Fruit fly (Drosophila melanogaster) whole organism, wandering third instar larva: ENCODE results near the gene CG43169.
A peak's percentile ranks its signal among the peaks of the same experiment; 100 is the strongest.

Source experiments
- CG32264 ChIP-seq: fragments of 200-800 bp; sonication (Bioruptor generic); optimal IDR thresholded peaks from 2 replicates; lab custom pipeline; 2016; ENCODE audit warnings: missing biosample characterization, missing genetic modification characterization
- CG9705 ChIP-seq: fragments of 200-800 bp; sonication (Bioruptor generic); optimal IDR thresholded peaks from 2 replicates; lab custom pipeline; 2018; ENCODE audit warnings: missing biosample characterization, mild to moderate bottlenecking, missing genetic modification characterization
- CrebA ChIP-seq: fragments of 200-800 bp; sonication (Bioruptor generic); optimal IDR thresholded peaks from 2 replicates; lab custom pipeline; 2016; ENCODE audit warnings: missing biosample characterization, mild to moderate bottlenecking, missing genetic modification characterization, borderline replicate concordance
- Dfd ChIP-seq: fragments of >200 bp; optimal IDR thresholded peaks from 2 replicates; lab custom pipeline; 2017; ENCODE audit warnings: missing biosample characterization, missing genetic modification characterization
- Dif ChIP-seq: fragments of 200-275, 200-300 bp; sonication (Bioruptor generic); optimal IDR thresholded peaks from 2 replicates; lab custom pipeline; 2018; ENCODE audit warnings: missing biosample characterization, missing genetic modification characterization; ENCODE audit not compliant: partially characterized antibody
- GATAd ChIP-seq: sonication (Bioruptor generic); optimal IDR thresholded peaks from 2 replicates; lab custom pipeline; 2016; ENCODE audit warnings: missing biosample characterization, missing genetic modification characterization
- HLH106 ChIP-seq: fragments of 200-800 bp; optimal IDR thresholded peaks from 3 replicates; lab custom pipeline; 2019; ENCODE audit warnings: missing biosample characterization, mild to moderate bottlenecking, missing genetic modification characterization, moderate library complexity
- Hnf4 ChIP-seq: fragments of 200-800 bp; sonication (Bioruptor generic); optimal IDR thresholded peaks from 2 replicates; lab custom pipeline; 2016; ENCODE audit warnings: missing biosample characterization, mild to moderate bottlenecking, missing genetic modification characterization
- Hr78 ChIP-seq: fragments of >200 bp; optimal IDR thresholded peaks from 2 replicates; lab custom pipeline; 2017; ENCODE audit warnings: missing biosample characterization, missing genetic modification characterization
- Hr83 ChIP-seq: fragments of 200-300 bp; sonication (Bioruptor generic); optimal IDR thresholded peaks from 2 replicates; lab custom pipeline; 2016; ENCODE audit warnings: missing biosample characterization, mild to moderate bottlenecking, missing genetic modification characterization, moderate library complexity; ENCODE audit not compliant: poor library complexity, severe bottlenecking
- Jra ChIP-seq: sonication (Bioruptor generic); optimal IDR thresholded peaks from 2 replicates; lab custom pipeline; 2016; ENCODE audit warnings: missing biosample characterization, missing genetic modification characterization
- Myc ChIP-seq: fragments of >200 bp; optimal IDR thresholded peaks from 2 replicates; lab custom pipeline; 2017
- OdsH ChIP-seq: fragments of 200-800 bp; sonication (Bioruptor generic); optimal IDR thresholded peaks from 2 replicates; lab custom pipeline; 2016; ENCODE audit warnings: missing biosample characterization, mild to moderate bottlenecking, missing genetic modification characterization
- Rel ChIP-seq, 2 experiments: fragments of 200-800 bp; sonication (Bioruptor generic) in 1 of 2; optimal IDR thresholded peaks; 2 replicates in 1 of 2; 3 replicates in 1 of 2; lab custom pipeline; 2016 to 2019; ENCODE audit warnings: mild to moderate bottlenecking in 2 of 2, missing biosample characterization in 2 of 2, missing genetic modification characterization in 2 of 2, moderate library complexity in 1 of 2
- Sp1 ChIP-seq: fragments of 200-800 bp; sonication (Bioruptor generic); optimal IDR thresholded peaks from 3 replicates; lab custom pipeline; 2019; ENCODE audit warnings: missing biosample characterization, mild to moderate bottlenecking, missing genetic modification characterization, moderate library complexity
- Vsx2 ChIP-seq: fragments of 200-300, 225-300 bp; sonication (Bioruptor generic); optimal IDR thresholded peaks from 2 replicates; lab custom pipeline; 2018; ENCODE audit warnings: missing biosample characterization, missing genetic modification characterization; ENCODE audit not compliant: partially characterized antibody
- br ChIP-seq: fragments of 200-800 bp; sonication (Bioruptor generic); optimal IDR thresholded peaks from 2 replicates; lab custom pipeline; 2016; ENCODE audit warnings: missing biosample characterization, missing genetic modification characterization
- brk ChIP-seq: fragments of 200-800 bp; sonication (Bioruptor generic); optimal IDR thresholded peaks from 2 replicates; lab custom pipeline; 2016; ENCODE audit warnings: missing biosample characterization, mild to moderate bottlenecking, missing genetic modification characterization
- dl ChIP-seq, 2 experiments: fragments of 175-275, 200-275 bp in 1 of 2; fragments of 200-275 bp in 1 of 2; sonication (Bioruptor generic); optimal IDR thresholded peaks; lab custom pipeline; 2018; ENCODE audit warnings: mild to moderate bottlenecking in 2 of 2, missing biosample characterization in 2 of 2, missing genetic modification characterization in 2 of 2, moderate library complexity in 2 of 2; ENCODE audit not compliant: partially characterized antibody in 2 of 2, insufficient read depth in 1 of 2
- dmrt93B ChIP-seq: fragments of 200-800 bp; sonication (Bioruptor generic); optimal IDR thresholded peaks from 2 replicates; lab custom pipeline; 2018; ENCODE audit warnings: missing biosample characterization, mild to moderate bottlenecking, missing genetic modification characterization
- dsf ChIP-seq: sonication (Bioruptor generic); optimal IDR thresholded peaks from 2 replicates; lab custom pipeline; 2016; ENCODE audit warnings: missing biosample characterization, missing genetic modification characterization, borderline replicate concordance
- ey ChIP-seq: fragments of 200-800 bp; sonication (Bioruptor generic); optimal IDR thresholded peaks from 2 replicates; lab custom pipeline; 2016; ENCODE audit warnings: missing biosample characterization, missing genetic modification characterization
- foxo ChIP-seq, 2 experiments: fragments of 200-800 bp; sonication (Bioruptor generic); optimal IDR thresholded peaks; 2 replicates in 1 of 2; 3 replicates in 1 of 2; lab custom pipeline; 2016 to 2017; ENCODE audit warnings: missing biosample characterization in 2 of 2, missing genetic modification characterization in 2 of 2
- fru ChIP-seq: fragments of 200-800 bp; sonication (Bioruptor generic); optimal IDR thresholded peaks from 3 replicates; lab custom pipeline; 2016; ENCODE audit warnings: missing biosample characterization, mild to moderate bottlenecking, missing genetic modification characterization
- h ChIP-seq: fragments of 200-800 bp; sonication (Bioruptor generic); optimal IDR thresholded peaks from 3 replicates; lab custom pipeline; 2016; ENCODE audit warnings: missing biosample characterization, mild to moderate bottlenecking, missing genetic modification characterization
- jim ChIP-seq: fragments of 175-275, 200-325 bp; sonication (Bioruptor generic); optimal IDR thresholded peaks from 2 replicates; lab custom pipeline; 2016; ENCODE audit warnings: missing biosample characterization, mild to moderate bottlenecking, missing genetic modification characterization
- psq ChIP-seq: fragments of 200-800 bp; sonication (Bioruptor generic); optimal IDR thresholded peaks from 3 replicates; lab custom pipeline; 2017; ENCODE audit warnings: missing biosample characterization, mild to moderate bottlenecking, missing genetic modification characterization, moderate library complexity
- rgr ChIP-seq: fragments of 200-800 bp; sonication (Bioruptor generic); optimal IDR thresholded peaks from 3 replicates; lab custom pipeline; 2016; ENCODE audit warnings: missing biosample characterization, mild to moderate bottlenecking, missing genetic modification characterization
- sv ChIP-seq: fragments of 200-800 bp; sonication (Bioruptor generic); optimal IDR thresholded peaks from 3 replicates; lab custom pipeline; 2016; ENCODE audit warnings: missing biosample characterization, missing genetic modification characterization
- tai ChIP-seq: sonication (Bioruptor generic); optimal IDR thresholded peaks from 2 replicates; lab custom pipeline; 2016; ENCODE audit warnings: missing biosample characterization, missing genetic modification characterization
- woc ChIP-seq: sonication (Bioruptor generic); optimal IDR thresholded peaks from 2 replicates; lab custom pipeline; 2016; ENCODE audit warnings: missing biosample characterization, mild to moderate bottlenecking, missing genetic modification characterization

The CG43169 gene

DNA sequence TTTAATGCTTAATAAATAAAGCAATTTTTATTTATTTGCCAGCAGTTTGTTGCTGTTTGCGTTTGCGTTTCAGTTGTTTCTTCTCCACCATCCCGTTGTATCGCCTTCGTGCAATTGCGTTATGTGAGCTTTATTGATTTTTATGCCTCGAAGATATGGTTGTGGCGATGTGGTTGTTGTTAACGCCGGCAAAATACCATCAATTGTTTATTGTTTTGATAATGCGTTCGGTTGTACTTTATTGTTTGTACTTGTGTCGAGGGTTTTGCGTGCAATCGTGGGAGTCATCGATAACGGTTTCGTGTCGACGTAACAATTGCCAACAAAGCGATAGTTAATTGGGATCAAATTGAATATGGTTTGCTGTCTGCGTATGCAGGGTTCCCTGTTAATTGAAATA, 46.1 kb downstream of the CG43169 start:
- TF ChIP-seq CrebA = peak; percentile 5
- no peak for TF ChIP-seq Rel (GFP tag; optimal IDR thresholded peaks at IDR 0.05; lab: Kevin White, UChicago)
- TF ChIP-seq Rel (tag; optimal IDR thresholded peaks at IDR 0.05; lab: Kevin White, UChicago) = peak; percentile 74
- TF ChIP-seq sv (GFP tag; lab: Kevin White, UChicago) = no peak
- no peak for TF ChIP-seq Hr78 (GFP tag; lab: Kevin White, UChicago)
- TF ChIP-seq, all 38 proteins: peak for 2

DNA sequence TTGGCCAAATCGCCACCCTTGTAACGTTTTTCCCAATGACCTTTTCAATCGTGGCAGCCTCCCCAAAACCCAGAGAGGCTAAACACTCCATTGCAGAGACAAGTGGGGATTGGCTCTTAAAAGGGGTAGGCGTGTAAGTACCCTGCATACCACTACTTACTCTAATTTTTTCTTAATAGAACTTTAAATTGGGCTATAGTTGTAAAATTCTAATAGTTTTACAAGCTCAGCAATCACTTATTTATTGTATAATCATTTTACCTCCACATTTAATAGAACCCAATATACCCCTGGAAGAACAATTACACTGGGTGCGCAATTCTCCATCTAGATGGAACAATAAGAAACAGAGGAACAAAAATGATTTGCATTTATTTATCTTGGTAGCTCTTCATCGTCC, 46.7 kb downstream of the CG43169 start:
- no peak for TF ChIP-seq Hr78 (GFP tag; lab: Kevin White, UChicago)
- peak; percentile 67 for TF ChIP-seq ey (GFP tag; lab: Kevin White, UChicago)
- TF ChIP-seq Hnf4 (GFP tag; lab: Kevin White, UChicago) = peak; percentile 23
- peak; percentile 67 for TF ChIP-seq OdsH (GFP tag; lab: Kevin White, UChicago)
- TF ChIP-seq h (GFP tag; lab: Kevin White, UChicago) = peak; percentile 76
- TF ChIP-seq sv (GFP tag; lab: Kevin White, UChicago) = peak; percentile 38
- TF ChIP-seq foxo (GFP tag; optimal IDR thresholded peaks at IDR 0.05; lab: Kevin White, UChicago) = peak in 1 of 2 experiments; percentile 74
- TF ChIP-seq HLH106 (tag; lab: Kevin White, UChicago) = peak; percentile 60
- TF ChIP-seq fru = peak; percentile 66
- no peak for TF ChIP-seq GATAd (GFP tag; lab: Kevin White, UChicago)
- TF ChIP-seq rgr (GFP tag; lab: Kevin White, UChicago) = peak; percentile 70
- TF ChIP-seq Sp1 = peak; percentile 26
- peak; percentile 41 for TF ChIP-seq psq (GFP tag; lab: Kevin White, UChicago)
- peak; percentile 42 for TF ChIP-seq woc (GFP tag; lab: Kevin White, UChicago)
- peak; percentile 27 for TF ChIP-seq br (GFP tag; lab: Kevin White, UChicago)
- TF ChIP-seq brk (GFP tag; lab: Kevin White, UChicago) = no peak
- no peak for TF ChIP-seq tai (GFP tag; lab: Kevin White, UChicago)

DNA sequence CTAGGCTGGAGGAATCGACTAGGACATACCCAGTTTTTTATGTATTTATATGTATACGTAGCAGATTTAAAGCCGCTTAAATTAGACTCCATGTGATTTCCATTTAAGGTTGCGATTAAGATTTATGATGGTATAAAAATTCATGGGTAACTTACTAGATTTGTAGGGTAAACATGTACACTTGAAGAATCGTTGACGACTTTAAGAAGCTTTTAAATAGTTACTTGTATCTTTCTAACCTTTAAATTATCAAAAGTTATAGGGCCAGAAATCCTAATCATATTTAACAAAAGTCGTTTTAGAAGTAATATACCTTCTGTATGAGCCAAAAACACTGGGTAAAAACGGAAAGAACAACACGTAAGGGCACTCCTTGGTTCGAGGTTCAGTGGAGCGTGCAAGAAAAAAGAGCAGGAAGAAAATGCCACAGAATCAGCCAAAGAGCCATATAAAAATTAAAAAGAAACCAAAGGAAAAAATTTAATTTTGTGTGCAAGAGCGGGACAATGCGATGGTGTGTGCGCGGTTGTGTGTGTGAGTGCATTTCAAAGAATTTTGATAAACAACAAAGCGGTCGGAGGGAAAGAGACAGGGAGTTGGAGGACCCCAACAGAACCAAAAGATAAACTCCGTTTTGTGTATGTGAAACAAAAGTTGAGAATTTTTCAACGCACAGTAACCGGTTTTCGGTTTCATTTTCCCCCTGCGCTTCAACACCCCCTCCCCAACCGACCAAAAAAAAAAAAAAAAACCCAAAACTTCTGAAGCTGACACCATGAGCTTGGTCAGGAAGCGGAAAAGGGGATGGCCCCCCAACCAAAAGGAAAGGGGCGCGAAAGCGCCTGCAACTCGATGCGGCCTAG, 48.6 kb downstream of the CG43169 start:
- TF ChIP-seq br (GFP tag; lab: Kevin White, UChicago) (peak; percentile 58), h (GFP tag; lab: Kevin White, UChicago) (peak; percentile 71), CG32264 (GFP tag; lab: Kevin White, UChicago) (no peak), foxo (GFP tag; optimal IDR thresholded peaks at IDR 0.05; lab: Kevin White, UChicago) (peak in 1 of 2 experiments; percentile 66), psq (GFP tag; lab: Kevin White, UChicago) (peak; percentile 52), rgr (GFP tag; lab: Kevin White, UChicago) (peak; percentile 37), dsf (GFP tag; lab: Kevin White, UChicago) (no peak), jim (GFP tag; lab: Kevin White, UChicago) (no peak), OdsH (GFP tag; lab: Kevin White, UChicago) (peak; percentile 41), CG9705 (GFP tag; lab: Kevin White, UChicago) (no peak), Hnf4 (GFP tag; lab: Kevin White, UChicago) (peak; percentile 42), dl (GFP tag; optimal IDR thresholded peaks at IDR 0.05; lab: Kevin White, UChicago; ENCODE audit: insufficient read depth in 1 of 2, partially characterized antibody in 2 of 2) (no peak), woc (GFP tag; lab: Kevin White, UChicago) (peak; percentile 88), Myc (no peak), brk (GFP tag; lab: Kevin White, UChicago) (peak; percentile 34), HLH106 (tag; lab: Kevin White, UChicago) (peak; percentile 61), Rel (GFP tag; optimal IDR thresholded peaks at IDR 0.05; lab: Kevin White, UChicago) (peak; percentile 52), Rel (tag; optimal IDR thresholded peaks at IDR 0.05; lab: Kevin White, UChicago) (peak; percentile 54), dmrt93B (GFP tag; lab: Kevin White, UChicago) (peak; percentile 43), Sp1 (peak; percentile 69), Dfd (GFP tag; lab: Kevin White, UChicago) (no peak), Vsx2 (GFP tag; lab: Kevin White, UChicago) (no peak), Jra (GFP tag; lab: Kevin White, UChicago) (peak; percentile 39), ey (GFP tag; lab: Kevin White, UChicago) (peak; percentile 50), fru (peak; percentile 67)

DNA sequence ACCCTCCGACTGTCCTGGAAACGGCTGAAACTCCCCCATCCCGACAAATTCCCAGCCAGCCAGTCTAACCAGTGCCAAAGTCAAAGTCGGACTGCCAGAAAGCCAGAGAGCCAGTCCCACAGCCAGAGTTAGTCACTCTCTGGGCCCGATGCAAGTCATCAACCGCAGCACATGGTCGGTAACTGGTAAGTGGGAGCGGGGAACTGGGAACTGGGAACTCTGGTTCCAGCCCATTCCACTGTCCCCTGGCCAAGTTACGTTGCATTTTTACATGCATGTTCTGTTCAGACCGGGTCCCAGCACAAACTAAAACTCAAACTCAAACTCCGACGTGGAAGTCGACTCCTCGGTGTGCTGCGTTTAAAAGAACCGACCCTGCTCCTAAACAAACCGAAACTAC, 49.3 kb downstream of the CG43169 start:
- TF ChIP-seq Dif (GFP tag; lab: Kevin White, UChicago) (peak; percentile 40), fru (no peak), Rel (GFP tag; optimal IDR thresholded peaks at IDR 0.05; lab: Kevin White, UChicago) (no peak), Rel (tag; optimal IDR thresholded peaks at IDR 0.05; lab: Kevin White, UChicago) (peak; percentile 23), h (GFP tag; lab: Kevin White, UChicago) (no peak), rgr (GFP tag; lab: Kevin White, UChicago) (no peak), Vsx2 (GFP tag; lab: Kevin White, UChicago) (peak; percentile 47), Hr83 (GFP tag; lab: Kevin White, UChicago) (no peak)
- TF ChIP-seq, all 38 proteins: peak for 3
